Fruit fly (Drosophila melanogaster): Measurements from ENCODE around the gene neur.

neur gene

dm6 chr3R:9028690-9029089, 10.6 kb downstream of the neur start:
- TF ChIP-seq psq (optimal IDR thresholded peaks at IDR 0.05) (no peak), CG8478 (optimal IDR thresholded peaks at IDR 0.05) (no peak)

- no peak for TF ChIP-seq CG8478 (optimal IDR thresholded peaks at IDR 0.05)
- no peak for TF ChIP-seq Dll (optimal IDR thresholded peaks at IDR 0.05)
- no peak for TF ChIP-seq pan (optimal IDR thresholded peaks at IDR 0.05)
- TF ChIP-seq psq (optimal IDR thresholded peaks at IDR 0.05): no peak
- no peak for TF ChIP-seq EcR (GFP tag; optimal IDR thresholded peaks at IDR 0.05)
- no peak for TF ChIP-seq usp (GFP tag; optimal IDR thresholded peaks at IDR 0.05)
Measured at dm6 chr3R:9027082-9027481, 12.2 kb downstream of the neur start.

- TF ChIP-seq EcR (GFP tag; optimal IDR thresholded peaks at IDR 0.05) (no peak), CG8478 (optimal IDR thresholded peaks at IDR 0.05) (no peak), pan (optimal IDR thresholded peaks at IDR 0.05) (no peak), usp (GFP tag; optimal IDR thresholded peaks at IDR 0.05) (no peak), Dll (optimal IDR thresholded peaks at IDR 0.05) (no peak), psq (optimal IDR thresholded peaks at IDR 0.05) (no peak)
Measured at dm6 chr3R:9024835-9025510, 14.3 kb downstream of the neur start.

dm6 chr3R:9023934-9024333, 15.3 kb downstream of the neur start:
- TF ChIP-seq psq (optimal IDR thresholded peaks at IDR 0.05) (no peak), Dll (optimal IDR thresholded peaks at IDR 0.05) (no peak), pan (optimal IDR thresholded peaks at IDR 0.05) (no peak), CG8478 (optimal IDR thresholded peaks at IDR 0.05) (no peak), usp (GFP tag; optimal IDR thresholded peaks at IDR 0.05) (no peak), EcR (GFP tag; optimal IDR thresholded peaks at IDR 0.05) (no peak)

dm6 chr3R:9019689-9020138, 19.6 kb downstream of the neur start, which contains the start of gene tgo:
Gene tgo, minus strand, starts transcription at chr3R:9020022.
- TF ChIP-seq EcR (GFP tag; optimal IDR thresholded peaks at IDR 0.05): no peak
- TF ChIP-seq Dll (optimal IDR thresholded peaks at IDR 0.05): no peak
- TF ChIP-seq pan (optimal IDR thresholded peaks at IDR 0.05): no peak
- TF ChIP-seq psq (optimal IDR thresholded peaks at IDR 0.05): no peak
- no peak for TF ChIP-seq usp (GFP tag; optimal IDR thresholded peaks at IDR 0.05)
- TF ChIP-seq CG8478 (optimal IDR thresholded peaks at IDR 0.05): no peak

- no peak for TF ChIP-seq CG8478 (optimal IDR thresholded peaks at IDR 0.05)
Measured at dm6 chr3R:9016869-9017268, 22.4 kb downstream of the neur start.

- TF ChIP-seq EcR (GFP tag; optimal IDR thresholded peaks at IDR 0.05) (no peak), usp (GFP tag; optimal IDR thresholded peaks at IDR 0.05) (no peak), psq (optimal IDR thresholded peaks at IDR 0.05) (no peak), CG8478 (optimal IDR thresholded peaks at IDR 0.05) (no peak), Dll (optimal IDR thresholded peaks at IDR 0.05) (no peak), pan (optimal IDR thresholded peaks at IDR 0.05) (no peak)
Measured at dm6 chr3R:9014859-9015466, 24.3 kb downstream of the neur start, which contains the start of the genes Kcmf1, Sf3b5 and CG11986. Gene Kcmf1, minus strand, starts transcription at chr3R:9014909. Gene Sf3b5, minus strand, starts transcription at chr3R:9015341. Gene CG11986, plus strand, starts transcription at chr3R:9015446.

- TF ChIP-seq usp (GFP tag; optimal IDR thresholded peaks at IDR 0.05): no peak
- TF ChIP-seq pan (optimal IDR thresholded peaks at IDR 0.05): no peak
- no peak for TF ChIP-seq psq (optimal IDR thresholded peaks at IDR 0.05)
- TF ChIP-seq EcR (GFP tag; optimal IDR thresholded peaks at IDR 0.05): no peak
Measured at dm6 chr3R:9013765-9014380, 25.4 kb downstream of the neur start.

- TF ChIP-seq CG8478 (optimal IDR thresholded peaks at IDR 0.05) (no peak), EcR (GFP tag; optimal IDR thresholded peaks at IDR 0.05) (no peak)
Measured at dm6 chr3R:9011708-9012107, 27.6 kb downstream of the neur start.

dm6 chr3R:9010695-9011094, 28.6 kb downstream of the neur start:
- TF ChIP-seq pan (optimal IDR thresholded peaks at IDR 0.05): no peak
- no peak for TF ChIP-seq Dll (optimal IDR thresholded peaks at IDR 0.05)
- no peak for TF ChIP-seq usp (GFP tag; optimal IDR thresholded peaks at IDR 0.05)
- TF ChIP-seq psq (optimal IDR thresholded peaks at IDR 0.05): no peak
- TF ChIP-seq EcR (GFP tag; optimal IDR thresholded peaks at IDR 0.05): no peak
- TF ChIP-seq CG8478 (optimal IDR thresholded peaks at IDR 0.05): no peak

dm6 chr3R:9008202-9008601, 31.1 kb downstream of the neur start, which contains the start of gene CG11983:
Gene CG11983, plus strand, starts transcription at chr3R:9008321.
- TF ChIP-seq EcR (GFP tag; optimal IDR thresholded peaks at IDR 0.05): no peak
- TF ChIP-seq psq (optimal IDR thresholded peaks at IDR 0.05): no peak
- no peak for TF ChIP-seq CG8478 (optimal IDR thresholded peaks at IDR 0.05)
- TF ChIP-seq usp (GFP tag; optimal IDR thresholded peaks at IDR 0.05): no peak
- TF ChIP-seq Dll (optimal IDR thresholded peaks at IDR 0.05): no peak
- no peak for TF ChIP-seq pan (optimal IDR thresholded peaks at IDR 0.05)

- TF ChIP-seq psq (optimal IDR thresholded peaks at IDR 0.05) (no peak), Dll (optimal IDR thresholded peaks at IDR 0.05) (no peak), EcR (GFP tag; optimal IDR thresholded peaks at IDR 0.05) (no peak), CG8478 (optimal IDR thresholded peaks at IDR 0.05) (no peak), pan (optimal IDR thresholded peaks at IDR 0.05) (no peak), usp (GFP tag; optimal IDR thresholded peaks at IDR 0.05) (no peak)
Measured at dm6 chr3R:9007258-9007657, 32.0 kb downstream of the neur start.
